Fruit fly (Drosophila melanogaster) whole organism, embryonic: Measurements from ENCODE around the gene Alh.

Experiments
- Bgb ChIP-seq: fragments of 200-800 bp; sonication (Bioruptor generic); IDR thresholded peaks from 2 replicates; pipeline ENCODE4 v1.3.6; 2022; ENCODE audit warnings: missing biosample characterization, missing genetic modification characterization; ENCODE audit not compliant: partially characterized antibody
- CG10462 ChIP-seq: fragments of 200-800 bp; sonication (Bioruptor generic); optimal IDR thresholded peaks from 2 replicates; lab custom pipeline; 2016; ENCODE audit warnings: missing biosample characterization, missing genetic modification characterization
- CG12071 ChIP-seq: fragments of 200-800 bp; sonication (Bioruptor generic); optimal IDR thresholded peaks from 3 replicates; lab custom pipeline; 2018; ENCODE audit warnings: missing biosample characterization, mild to moderate bottlenecking, missing genetic modification characterization
- CG13287 ChIP-seq: fragments of 200-800 bp; sonication (Bioruptor generic); IDR thresholded peaks from 2 replicates; pipeline ENCODE4 v1.3.6; 2022; ENCODE audit warnings: missing biosample characterization, missing genetic modification characterization; ENCODE audit not compliant: partially characterized antibody
- CG15514 ChIP-seq: fragments of 200-800 bp; sonication (Bioruptor generic); optimal IDR thresholded peaks from 3 replicates; lab custom pipeline; 2017; ENCODE audit warnings: missing biosample characterization, missing genetic modification characterization, mild to moderate bottlenecking, moderate library complexity, missing genetic modification reagents
- CG2875 ChIP-seq: fragments of 200-800 bp; sonication (Bioruptor generic); optimal IDR thresholded peaks from 2 replicates; lab custom pipeline; 2017; ENCODE audit warnings: missing biosample characterization, mild to moderate bottlenecking, missing genetic modification characterization, missing genetic modification reagents
- CG32767 ChIP-seq: fragments of 200-800 bp; sonication (Bioruptor generic); IDR thresholded peaks from 2 replicates; pipeline ENCODE4 v1.3.6; 2022; ENCODE audit warnings: missing biosample characterization, missing genetic modification characterization
- CG33557 ChIP-seq: fragments of 200-800 bp; sonication (Bioruptor generic); optimal IDR thresholded peaks from 2 replicates; lab custom pipeline; 2019; ENCODE audit warnings: missing biosample characterization, mild to moderate bottlenecking, missing genetic modification characterization, moderate library complexity
- CG4404 ChIP-seq: fragments of 200-800 bp; sonication (Bioruptor generic); IDR thresholded peaks from 2 replicates; pipeline ENCODE4 v1.3.6; 2022; ENCODE audit warnings: missing biosample characterization, missing genetic modification characterization
- CG4707 ChIP-seq: fragments of 200-800 bp; sonication (Bioruptor generic); optimal IDR thresholded peaks from 2 replicates; lab custom pipeline; 2018; ENCODE audit warnings: missing biosample characterization, mild to moderate bottlenecking, missing genetic modification characterization, moderate library complexity
- CG4854 ChIP-seq: fragments of 200-800 bp; sonication (Bioruptor generic); optimal IDR thresholded peaks from 2 replicates; lab custom pipeline; 2016; ENCODE audit warnings: missing biosample characterization, missing genetic modification characterization, inconsistent platforms
- CG6689 ChIP-seq: fragments of 200-800 bp; sonication (Bioruptor generic); IDR thresholded peaks from 2 replicates; pipeline ENCODE4 v1.3.6; 2022; ENCODE audit warnings: missing biosample characterization, missing genetic modification characterization
- CG6791 ChIP-seq: fragments of 200-800 bp; sonication (Bioruptor generic); IDR thresholded peaks from 3 replicates; pipeline ENCODE4 v1.3.6; 2022; ENCODE audit warnings: missing biosample characterization, missing genetic modification characterization; ENCODE audit not compliant: partially characterized antibody
- CG9876 ChIP-seq: fragments of 200-800 bp; sonication (Bioruptor generic); optimal IDR thresholded peaks from 2 replicates; lab custom pipeline; 2016; ENCODE audit warnings: missing biosample characterization, missing genetic modification characterization
- CHES-1-like ChIP-seq: fragments of 200-800 bp; sonication (Bioruptor generic); optimal IDR thresholded peaks from 2 replicates; lab custom pipeline; 2016; ENCODE audit warnings: missing biosample characterization, missing genetic modification characterization
- CTCF ChIP-seq: fragments of 200-800 bp; sonication (Bioruptor generic); optimal IDR thresholded peaks from 2 replicates; lab custom pipeline; 2017; ENCODE audit warnings: missing biosample characterization, mild to moderate bottlenecking, missing genetic modification characterization, moderate library complexity
- CrebB ChIP-seq: fragments of 200-800 bp; sonication (Bioruptor generic); optimal IDR thresholded peaks from 3 replicates; lab custom pipeline; 2018; ENCODE audit warnings: missing biosample characterization, mild to moderate bottlenecking, missing genetic modification characterization
- D19A ChIP-seq: fragments of 200-800 bp; optimal IDR thresholded peaks from 3 replicates; lab custom pipeline; 2019; ENCODE audit warnings: missing biosample characterization, mild to moderate bottlenecking, missing genetic modification characterization, moderate library complexity
- Dip2 ChIP-seq: fragments of 200-800 bp; sonication (Bioruptor generic); IDR thresholded peaks from 2 replicates; pipeline ENCODE4 v1.3.6; 2022; ENCODE audit warnings: missing biosample characterization, missing genetic modification characterization
- ERR ChIP-seq: fragments of 200-800 bp; sonication (Bioruptor generic); optimal IDR thresholded peaks from 2 replicates; lab custom pipeline; 2016; ENCODE audit warnings: missing biosample characterization, missing genetic modification characterization
- Fer2 ChIP-seq: fragments of 200-800 bp; sonication (Bioruptor generic); optimal IDR thresholded peaks from 2 replicates; lab custom pipeline; 2018; ENCODE audit warnings: missing biosample characterization, mild to moderate bottlenecking, missing genetic modification characterization, moderate library complexity
- H2.0 ChIP-seq: fragments of 200-800 bp; sonication (Bioruptor generic); IDR thresholded peaks from 2 replicates; pipeline ENCODE4 v1.3.6; 2022; ENCODE audit warnings: missing biosample characterization, missing genetic modification characterization
- Hsf ChIP-seq: fragments of 200-800 bp; sonication (Bioruptor generic); optimal IDR thresholded peaks from 3 replicates; lab custom pipeline; 2016; ENCODE audit warnings: missing biosample characterization, missing genetic modification characterization
- MESR4 ChIP-seq: fragments of 200-800 bp; sonication (Bioruptor generic); optimal IDR thresholded peaks from 2 replicates; lab custom pipeline; 2018; ENCODE audit warnings: missing biosample characterization, mild to moderate bottlenecking, missing genetic modification characterization, moderate library complexity
- NK7.1 ChIP-seq: fragments of 200-800 bp; sonication (Bioruptor generic); optimal IDR thresholded peaks from 3 replicates; lab custom pipeline; 2016; ENCODE audit warnings: missing biosample characterization, missing genetic modification characterization
- Oaz ChIP-seq: fragments of 200-800 bp; sonication (Bioruptor generic); IDR thresholded peaks from 2 replicates; pipeline ENCODE4 v1.3.6; 2022; ENCODE audit warnings: missing biosample characterization, missing genetic modification characterization
- Pdp1 ChIP-seq, 2 experiments: fragments of 200-800 bp; sonication (Bioruptor generic); optimal IDR thresholded peaks; 3 replicates each; lab custom pipeline; 2016; ENCODE audit warnings: missing biosample characterization in 2 of 2, missing genetic modification characterization in 2 of 2, mild to moderate bottlenecking in 1 of 2, moderate library complexity in 1 of 2
- Rx ChIP-seq: fragments of 200-800 bp; sonication (Bioruptor generic); IDR thresholded peaks from 2 replicates; pipeline ENCODE4 v1.3.6; 2022; ENCODE audit warnings: missing biosample characterization, missing genetic modification characterization
- Usf ChIP-seq: fragments of 200-800 bp; sonication (Bioruptor generic); optimal IDR thresholded peaks from 2 replicates; lab custom pipeline; 2017; ENCODE audit warnings: missing genotype, missing biosample characterization, missing genetic modification characterization
- cg ChIP-seq: fragments of 200-800 bp; sonication (Bioruptor generic); optimal IDR thresholded peaks from 3 replicates; lab custom pipeline; 2019; ENCODE audit warnings: missing biosample characterization, mild to moderate bottlenecking, missing genetic modification characterization, moderate library complexity
- chinmo ChIP-seq: fragments of 200-800 bp; sonication (Bioruptor generic); IDR thresholded peaks from 4 replicates; pipeline ENCODE4 v1.3.6; 2022; ENCODE audit warnings: missing biosample characterization, missing genetic modification characterization; ENCODE audit not compliant: partially characterized antibody
- chm ChIP-seq: fragments of 200-800 bp; sonication (Bioruptor generic); IDR thresholded peaks from 2 replicates; pipeline ENCODE4 v1.3.6; 2022; ENCODE audit warnings: missing biosample characterization, missing genetic modification characterization
- dati ChIP-seq: fragments of 200-800 bp; sonication (Bioruptor generic); IDR thresholded peaks from 2 replicates; pipeline ENCODE4 v1.3.6; 2022; ENCODE audit warnings: missing biosample characterization, missing genetic modification characterization
- dmrt99B ChIP-seq: fragments of 200-800 bp; sonication (Bioruptor generic); optimal IDR thresholded peaks from 2 replicates; lab custom pipeline; 2018; ENCODE audit warnings: missing biosample characterization, mild to moderate bottlenecking, missing genetic modification characterization, moderate library complexity
- eyg ChIP-seq: fragments of 200-800 bp; sonication (Bioruptor generic); optimal IDR thresholded peaks from 3 replicates; lab custom pipeline; 2016; ENCODE audit warnings: missing biosample characterization, missing genetic modification characterization
- fru ChIP-seq: fragments of >200 bp; optimal IDR thresholded peaks from 2 replicates; lab custom pipeline; 2017
- h ChIP-seq: fragments of >200 bp; optimal IDR thresholded peaks from 2 replicates; lab custom pipeline; 2017
- kah ChIP-seq: fragments of 200-800 bp; sonication (Bioruptor generic); optimal IDR thresholded peaks from 2 replicates; lab custom pipeline; 2018; ENCODE audit warnings: missing biosample characterization, mild to moderate bottlenecking, missing genetic modification characterization
- kni ChIP-seq: fragments of 200-800 bp; sonication (Bioruptor generic); optimal IDR thresholded peaks from 3 replicates; lab custom pipeline; 2017; ENCODE audit warnings: mild to moderate bottlenecking, missing biosample characterization, missing genetic modification reagents, missing genetic modification characterization
- mam ChIP-seq: fragments of 200-800 bp; sonication (Bioruptor generic); optimal IDR thresholded peaks from 3 replicates; lab custom pipeline; 2016; ENCODE audit warnings: missing biosample characterization, missing genetic modification characterization
- nerfin-1 ChIP-seq: fragments of 200-800 bp; sonication (Bioruptor generic); optimal IDR thresholded peaks from 3 replicates; lab custom pipeline; 2019; ENCODE audit warnings: missing biosample characterization, mild to moderate bottlenecking, missing genetic modification characterization, moderate library complexity
- rib ChIP-seq: fragments of 200-800 bp; sonication (Bioruptor generic); IDR thresholded peaks from 2 replicates; pipeline ENCODE4 v1.3.6; 2022; ENCODE audit warnings: missing biosample characterization, missing genetic modification characterization
- ro ChIP-seq: fragments of 200-800 bp; sonication (Bioruptor generic); IDR thresholded peaks from 2 replicates; pipeline ENCODE4 v1.3.6; 2022; ENCODE audit warnings: missing biosample characterization, missing genetic modification characterization
- seq ChIP-seq: fragments of 200-800 bp; sonication (Bioruptor generic); IDR thresholded peaks from 2 replicates; pipeline ENCODE4 v1.3.6; 2022; ENCODE audit warnings: missing biosample characterization, missing genetic modification characterization
- ssp ChIP-seq: fragments of 200-800 bp; sonication (Bioruptor generic); IDR thresholded peaks from 2 replicates; pipeline ENCODE4 v1.3.6; 2022; ENCODE audit warnings: missing biosample characterization, missing genetic modification characterization
- stwl ChIP-seq: fragments of 200-800 bp; sonication (Bioruptor generic); optimal IDR thresholded peaks from 3 replicates; lab custom pipeline; 2018; ENCODE audit warnings: missing biosample characterization, mild to moderate bottlenecking, missing genetic modification characterization, moderate library complexity
- tll ChIP-seq, 2 experiments: fragments of 200-800 bp in 1 of 2; fragments of >200 bp in 1 of 2; sonication (Bioruptor generic) in 1 of 2; optimal IDR thresholded peaks; 2 replicates each; lab custom pipeline; 2017 to 2019; ENCODE audit warnings: missing biosample characterization in 2 of 2, missing genetic modification characterization in 2 of 2, mild to moderate bottlenecking in 1 of 2, moderate library complexity in 1 of 2
- tup ChIP-seq: fragments of 200-800 bp; sonication (Bioruptor generic); optimal IDR thresholded peaks from 2 replicates; lab custom pipeline; 2016; ENCODE audit warnings: missing biosample characterization, mild to moderate bottlenecking, missing genetic modification characterization, moderate library complexity
- vfl ChIP-seq: fragments of 200-800 bp; sonication (Bioruptor generic); optimal IDR thresholded peaks from 2 replicates; lab custom pipeline; 2016; ENCODE audit warnings: missing biosample characterization, missing genetic modification characterization
- zen ChIP-seq: fragments of 200-800 bp; sonication (Bioruptor generic); optimal IDR thresholded peaks from 3 replicates; lab custom pipeline; 2018; ENCODE audit warnings: missing biosample characterization, mild to moderate bottlenecking, missing genetic modification characterization, moderate library complexity
- zfh2 ChIP-seq: fragments of 200-800 bp; sonication (Bioruptor generic); optimal IDR thresholded peaks from 2 replicates; lab custom pipeline; 2016; ENCODE audit warnings: missing biosample characterization, missing genetic modification characterization

Alh gene

DNA sequence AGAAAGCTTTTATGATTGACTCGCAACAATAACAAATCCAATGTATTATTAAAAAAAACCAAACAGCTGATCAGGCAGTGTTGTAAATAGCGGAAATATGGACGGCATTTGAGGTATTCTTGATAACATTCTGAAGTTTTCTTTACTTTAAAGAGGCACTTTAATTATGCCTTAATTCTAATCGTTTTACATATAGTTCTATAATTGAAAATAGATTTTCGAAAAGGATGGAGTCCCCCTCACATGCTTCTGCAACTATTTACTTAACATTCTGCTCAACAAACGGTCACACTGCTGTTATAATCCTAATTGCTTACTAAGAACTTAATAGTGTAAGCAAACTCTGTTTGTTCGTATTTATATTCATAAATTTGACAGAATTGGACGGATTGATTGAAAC lies 4.0 kb upstream of the Alh start, which contains the start of gene CG10068 (continued):
- TF ChIP-seq MESR4 (peak; percentile 41), tup (GFP tag; lab: Kevin White, UChicago) (peak; percentile 78), vfl (peak; percentile 72), CG13287 (GFP tag; lab: Robert Waterston, UW) (peak; percentile 61), Bgb (GFP tag; lab: Robert Waterston, UW) (no peak), Pdp1 (GFP tag; optimal IDR thresholded peaks at IDR 0.05; lab: Kevin White, UChicago) (peak; percentile 89 to 91), zen (tag; lab: Kevin White, UChicago) (peak; percentile 98), CG6791 (GFP tag; lab: Robert Waterston, UW) (no peak), CG32767 (GFP tag; lab: Robert Waterston, UW) (peak; percentile 81), ERR (GFP tag; lab: Kevin White, UChicago) (peak; percentile 76), Hsf (GFP tag; lab: Kevin White, UChicago) (peak; percentile 90), dati (GFP tag; lab: Robert Waterston, UW) (peak; percentile 88), CrebB (tag; lab: Kevin White, UChicago) (peak; percentile 81), CG10462 (peak; percentile 82), CG4854 (peak; percentile 83), CG2875 (GFP tag; lab: Kevin White, UChicago) (peak; percentile 77), nerfin-1 (tag; lab: Kevin White, UChicago) (peak; percentile 80), CG4707 (peak; percentile 28), eyg (GFP tag; lab: Kevin White, UChicago) (peak; percentile 79), seq (GFP tag; lab: Robert Waterston, UW) (peak; percentile 91), D19A (peak; percentile 83), CHES-1-like (GFP tag; lab: Kevin White, UChicago) (peak; percentile 92), chm (GFP tag; lab: Robert Waterston, UW) (peak; percentile 93), rib (GFP tag; lab: Robert Waterston, UW) (peak; percentile 64; the same call in 1 of the 2 replicates), Oaz (peak; percentile 81), zfh2 (GFP tag; lab: Kevin White, UChicago) (peak; percentile 83), chinmo (no peak), ro (GFP tag; lab: Robert Waterston, UW) (peak; percentile 67; the same call in 1 of the 2 replicates), H2.0 (GFP tag; lab: Robert Waterston, UW) (peak; percentile 92), CG9876 (GFP tag; lab: Kevin White, UChicago) (peak; percentile 72), CG15514 (GFP tag; lab: Kevin White, UChicago) (peak; percentile 85), NK7.1 (peak; percentile 71), CG33557 (peak; percentile 79), cg (GFP tag; lab: Kevin White, UChicago) (no peak), kah (GFP tag; lab: Kevin White, UChicago) (peak; percentile 74), Fer2 (peak; percentile 73), fru (no peak), stwl (tag; lab: Kevin White, UChicago) (peak; percentile 98), ssp (peak; percentile 70), h (lab: Kevin White, UChicago) (no peak), Dip2 (GFP tag; lab: Robert Waterston, UW) (peak; percentile 40; the same call in 1 of the 2 replicates), CTCF (GFP tag; lab: Kevin White, UChicago) (peak; percentile 62), dmrt99B (tag; lab: Kevin White, UChicago) (peak; percentile 87), kni (GFP tag; lab: Kevin White, UChicago) (peak; percentile 61), Usf (peak; percentile 22), Rx (GFP tag; lab: Robert Waterston, UW) (peak; percentile 90), CG12071 (peak; percentile 60), CG4404 (GFP tag; lab: Robert Waterston, UW) (peak; percentile 83; the same call in 1 of the 2 replicates), CG6689 (GFP tag; lab: Robert Waterston, UW) (peak; percentile 94), tll (GFP tag; optimal IDR thresholded peaks at IDR 0.05; lab: Kevin White, UChicago) (peak in 1 of 2 experiments; percentile 80), mam (peak; percentile 87)
